Fruit fly (Drosophila melanogaster): ENCODE measurements around the gene CG2336.

DNA sequence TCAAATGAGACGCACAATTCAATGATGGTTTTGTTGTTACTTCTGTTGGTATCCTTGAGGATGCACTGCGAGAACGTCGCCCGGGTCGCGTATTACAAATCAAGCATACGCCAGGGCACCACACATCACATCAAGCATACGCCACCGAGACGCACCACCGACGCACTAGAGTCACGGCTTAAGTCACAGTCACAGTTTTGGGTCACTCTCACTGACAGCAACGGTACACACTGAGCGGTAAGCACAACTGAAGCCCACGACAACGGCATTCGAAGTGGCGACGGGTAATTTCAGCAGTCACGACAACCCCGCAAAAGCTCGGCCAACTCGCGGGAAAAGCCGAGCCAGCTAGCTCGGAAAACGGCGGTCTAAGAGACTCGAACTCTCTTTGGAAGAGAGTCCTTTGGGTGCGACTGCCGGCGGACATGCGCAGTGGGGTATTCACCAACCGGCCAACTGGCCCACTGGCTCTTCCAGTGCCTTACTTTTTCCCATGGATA, 12.5 kb downstream of the CG2336 start, which contains the start of gene dpr11:
- TF ChIP-seq CG10631 (GFP tag; optimal IDR thresholded peaks at IDR 0.05) = no peak
- TF ChIP-seq CG8632 (GFP tag; optimal IDR thresholded peaks at IDR 0.05) = no peak
- TF ChIP-seq dsx (GFP tag; optimal IDR thresholded peaks at IDR 0.05; ENCODE audit: poor library complexity, severe bottlenecking) = no peak
- no peak for TF ChIP-seq ss (GFP tag; optimal IDR thresholded peaks at IDR 0.05)
- no peak for TF ChIP-seq dac (GFP tag; optimal IDR thresholded peaks at IDR 0.05)
- no peak for TF ChIP-seq CG32006 (GFP tag; optimal IDR thresholded peaks at IDR 0.05)
- TF ChIP-seq CG34406 (GFP tag; optimal IDR thresholded peaks at IDR 0.05) = no peak
- TF ChIP-seq Blimp-1 (GFP tag; optimal IDR thresholded peaks at IDR 0.05) = no peak
- TF ChIP-seq eg (GFP tag; IDR thresholded peaks at IDR 0.05) = no peak
